Fruit fly (Drosophila melanogaster) whole organism, embryonic: ENCODE results near the gene gcm.
A peak's percentile ranks its signal among the peaks of the same experiment; 100 is the strongest.

ENCODE experiments used
- B-H2 ChIP-seq: fragments of 200-800 bp; sonication (Bioruptor generic); optimal IDR thresholded peaks from 2 replicates; lab custom pipeline; 2018; ENCODE audit warnings: missing biosample characterization, mild to moderate bottlenecking, missing genetic modification characterization
- C15 ChIP-seq: fragments of 200-800 bp; sonication (Bioruptor generic); IDR thresholded peaks from 3 replicates; pipeline ENCODE4 v1.3.6; 2022; ENCODE audit warnings: missing biosample characterization, missing genetic modification characterization
- CG11398 ChIP-seq: fragments of 200-800 bp; sonication (Bioruptor generic); optimal IDR thresholded peaks from 2 replicates; lab custom pipeline; 2016; ENCODE audit warnings: missing biosample characterization, missing genetic modification characterization
- CG13287 ChIP-seq: fragments of 200-800 bp; sonication (Bioruptor generic); IDR thresholded peaks from 2 replicates; pipeline ENCODE4 v1.3.6; 2022; ENCODE audit warnings: missing biosample characterization, missing genetic modification characterization; ENCODE audit not compliant: partially characterized antibody
- CG1603 ChIP-seq: fragments of 200-800 bp; sonication (Bioruptor generic); optimal IDR thresholded peaks from 2 replicates; lab custom pipeline; 2019; ENCODE audit warnings: missing biosample characterization, mild to moderate bottlenecking, missing genetic modification characterization, moderate library complexity
- CG18262 ChIP-seq: fragments of 200-800 bp; optimal IDR thresholded peaks from 3 replicates; lab custom pipeline; 2019; ENCODE audit warnings: missing biosample characterization, mild to moderate bottlenecking, missing genetic modification characterization, moderate library complexity
- CG2116 ChIP-seq: fragments of 200-800 bp; sonication (Bioruptor generic); optimal IDR thresholded peaks from 3 replicates; lab custom pipeline; 2018; ENCODE audit warnings: missing biosample characterization, mild to moderate bottlenecking, missing genetic modification characterization
- CG33213 ChIP-seq: fragments of 200-800 bp; sonication (Bioruptor generic); optimal IDR thresholded peaks from 3 replicates; lab custom pipeline; 2016; ENCODE audit warnings: missing biosample characterization, missing genetic modification characterization
- CG4360 ChIP-seq: fragments of 200-800 bp; sonication (Bioruptor generic); IDR thresholded peaks from 2 replicates; pipeline ENCODE4 v1.3.6; 2022; ENCODE audit warnings: missing biosample characterization, missing genetic modification characterization
- CG4404 ChIP-seq: fragments of 200-800 bp; sonication (Bioruptor generic); IDR thresholded peaks from 2 replicates; pipeline ENCODE4 v1.3.6; 2022; ENCODE audit warnings: missing biosample characterization, missing genetic modification characterization
- CG4617 ChIP-seq: fragments of 200-800 bp; sonication (Bioruptor generic); optimal IDR thresholded peaks from 3 replicates; lab custom pipeline; 2016; ENCODE audit warnings: missing biosample characterization, missing genetic modification characterization, borderline replicate concordance
- CG7786 ChIP-seq: fragments of 200-800 bp; sonication (Bioruptor generic); optimal IDR thresholded peaks from 2 replicates; lab custom pipeline; 2016; ENCODE audit warnings: missing biosample characterization, missing genetic modification characterization
- CG8388 ChIP-seq: fragments of 200-800 bp; sonication (Bioruptor generic); optimal IDR thresholded peaks from 2 replicates; lab custom pipeline; 2019; ENCODE audit warnings: missing biosample characterization, mild to moderate bottlenecking, missing genetic modification characterization, moderate library complexity
- Dll ChIP-seq: fragments of 200-800 bp; sonication (Bioruptor generic); IDR thresholded peaks from 4 replicates; pipeline ENCODE4 v1.3.6; 2022; ENCODE audit warnings: missing biosample characterization, missing genetic modification characterization; ENCODE audit not compliant: partially characterized antibody
- Dref ChIP-seq: fragments of 200-800 bp; sonication (Bioruptor generic); IDR thresholded peaks from 2 replicates; pipeline ENCODE4 v1.3.6; 2022; ENCODE audit warnings: missing biosample characterization, missing genetic modification characterization
- Drgx ChIP-seq: fragments of 200-800 bp; sonication (Bioruptor generic); IDR thresholded peaks from 2 replicates; pipeline ENCODE4 v1.3.6; 2022; ENCODE audit warnings: missing biosample characterization, missing genetic modification characterization
- Hr78 ChIP-seq, 2 experiments: fragments of 200-800 bp in 1 of 2; fragments of >200 bp in 1 of 2; sonication (Bioruptor generic) in 1 of 2; optimal IDR thresholded peaks; 2 replicates each; lab custom pipeline; 2017 to 2019; ENCODE audit warnings: missing biosample characterization in 2 of 2, missing genetic modification characterization in 2 of 2, mild to moderate bottlenecking in 1 of 2, moderate library complexity in 1 of 2
- Kr ChIP-seq: fragments of 200-800 bp; sonication (Bioruptor generic); optimal IDR thresholded peaks from 2 replicates; lab custom pipeline; 2017; ENCODE audit warnings: missing biosample characterization, mild to moderate bottlenecking, missing genetic modification characterization
- Mrtf ChIP-seq: fragments of 200-800 bp; sonication (Bioruptor generic); IDR thresholded peaks from 3 replicates; pipeline ENCODE4 v1.3.6; 2022; ENCODE audit warnings: missing biosample characterization, missing genetic modification characterization
- Oli ChIP-seq: fragments of 200-800 bp; sonication (Bioruptor generic); optimal IDR thresholded peaks from 2 replicates; lab custom pipeline; 2018; ENCODE audit warnings: missing biosample characterization, mild to moderate bottlenecking, missing genetic modification characterization, moderate library complexity
- Optix ChIP-seq: fragments of 200-800 bp; sonication (Bioruptor generic); IDR thresholded peaks from 3 replicates; pipeline ENCODE4 v1.3.6; 2022; ENCODE audit warnings: missing biosample characterization, missing genetic modification characterization
- Pdp1 ChIP-seq, 2 experiments: fragments of 200-800 bp; sonication (Bioruptor generic); optimal IDR thresholded peaks; 3 replicates each; lab custom pipeline; 2016; ENCODE audit warnings: missing biosample characterization in 2 of 2, missing genetic modification characterization in 2 of 2, mild to moderate bottlenecking in 1 of 2, moderate library complexity in 1 of 2
- Poxn ChIP-seq: fragments of 200-800 bp; sonication (Bioruptor generic); IDR thresholded peaks from 2 replicates; pipeline ENCODE4 v1.3.6; 2022; ENCODE audit warnings: missing biosample characterization, missing genetic modification characterization
- Sox102F ChIP-seq: fragments of 200-800 bp; sonication (Bioruptor generic); optimal IDR thresholded peaks from 2 replicates; lab custom pipeline; 2018; ENCODE audit warnings: missing biosample characterization, mild to moderate bottlenecking, missing genetic modification characterization, moderate library complexity
- Sry-δ ChIP-seq: fragments of 200-800 bp; sonication (Bioruptor generic); optimal IDR thresholded peaks from 2 replicates; lab custom pipeline; 2016; ENCODE audit warnings: missing biosample characterization, missing genetic modification characterization
- abd-A ChIP-seq: fragments of 200-800 bp; sonication (Bioruptor generic); optimal IDR thresholded peaks from 3 replicates; lab custom pipeline; 2019; ENCODE audit warnings: missing biosample characterization, mild to moderate bottlenecking, missing genetic modification characterization, moderate library complexity
- ap ChIP-seq: fragments of 200-800 bp; sonication (Bioruptor generic); IDR thresholded peaks from 2 replicates; pipeline ENCODE4 v1.3.6; 2022; ENCODE audit warnings: missing biosample characterization, missing genetic modification characterization
- ase ChIP-seq: fragments of 200-800 bp; sonication (Bioruptor generic); IDR thresholded peaks from 3 replicates; pipeline ENCODE4 v1.3.6; 2022; ENCODE audit warnings: missing biosample characterization, missing genetic modification characterization
- caup ChIP-seq: fragments of 200-800 bp; sonication (Bioruptor generic); optimal IDR thresholded peaks from 3 replicates; lab custom pipeline; 2017; ENCODE audit warnings: missing biosample characterization, mild to moderate bottlenecking, missing genetic modification characterization, moderate library complexity; ENCODE audit not compliant: severe bottlenecking
- chinmo ChIP-seq: fragments of 200-800 bp; sonication (Bioruptor generic); IDR thresholded peaks from 4 replicates; pipeline ENCODE4 v1.3.6; 2022; ENCODE audit warnings: missing biosample characterization, missing genetic modification characterization; ENCODE audit not compliant: partially characterized antibody
- cwo ChIP-seq: fragments of 200-800 bp; sonication (Bioruptor generic); optimal IDR thresholded peaks from 3 replicates; lab custom pipeline; 2017; ENCODE audit warnings: missing biosample characterization, missing genetic modification characterization, mild to moderate bottlenecking, moderate library complexity, missing genetic modification reagents
- dati ChIP-seq: fragments of 200-800 bp; sonication (Bioruptor generic); IDR thresholded peaks from 2 replicates; pipeline ENCODE4 v1.3.6; 2022; ENCODE audit warnings: missing biosample characterization, missing genetic modification characterization
- eve ChIP-seq, 2 experiments: fragments of >200 bp; optimal IDR thresholded peaks; 2 replicates each; lab custom pipeline; 2017; ENCODE audit warnings: missing biosample characterization in 2 of 2, missing genetic modification characterization in 2 of 2
- fu2 ChIP-seq: fragments of 200-800 bp; sonication (Bioruptor generic); optimal IDR thresholded peaks from 2 replicates; lab custom pipeline; 2016; ENCODE audit warnings: missing biosample characterization, missing genetic modification characterization
- gem ChIP-seq: fragments of 200-800 bp; sonication (Bioruptor generic); optimal IDR thresholded peaks from 2 replicates; lab custom pipeline; 2019; ENCODE audit warnings: missing biosample characterization, mild to moderate bottlenecking, missing genetic modification characterization, moderate library complexity
- gsb-n ChIP-seq: fragments of 200-800 bp; sonication (Bioruptor generic); optimal IDR thresholded peaks from 3 replicates; lab custom pipeline; 2018; ENCODE audit warnings: missing biosample characterization, mild to moderate bottlenecking, missing genetic modification characterization
- ham ChIP-seq: fragments of 200-800 bp; sonication (Bioruptor generic); IDR thresholded peaks from 2 replicates; pipeline ENCODE4 v1.3.6; 2022; ENCODE audit warnings: missing biosample characterization, missing genetic modification characterization
- kay ChIP-seq: fragments of 200-800 bp; sonication (Bioruptor generic); optimal IDR thresholded peaks from 2 replicates; lab custom pipeline; 2016; ENCODE audit warnings: missing biosample characterization, missing genetic modification characterization
- ken ChIP-seq: fragments of 200-800 bp; sonication (Bioruptor generic); IDR thresholded peaks from 3 replicates; pipeline ENCODE4 v1.3.6; 2022; ENCODE audit warnings: missing biosample characterization, missing genetic modification characterization
- knrl ChIP-seq: fragments of 200-800 bp; sonication (Bioruptor generic); IDR thresholded peaks from 3 replicates; pipeline ENCODE4 v1.3.6; 2022; ENCODE audit warnings: missing biosample characterization, missing genetic modification characterization; ENCODE audit not compliant: partially characterized antibody
- lbe ChIP-seq: fragments of 200-800 bp; sonication (Bioruptor generic); optimal IDR thresholded peaks from 2 replicates; lab custom pipeline; 2016; ENCODE audit warnings: missing biosample characterization, mild to moderate bottlenecking, missing genetic modification characterization
- otp ChIP-seq: fragments of 200-800 bp; sonication (Bioruptor generic); IDR thresholded peaks from 3 replicates; pipeline ENCODE4, ENCODE4 v1.3.6; 2022; ENCODE audit warnings: missing biosample characterization, missing genetic modification characterization
- pb ChIP-seq: fragments of 200-800 bp; sonication (Bioruptor generic); optimal IDR thresholded peaks from 3 replicates; lab custom pipeline; 2016; ENCODE audit warnings: missing biosample characterization, missing genetic modification characterization
- sc ChIP-seq, 3 experiments: fragments of >200 bp in 2 of 3; fragments of 200-800 bp in 1 of 3; sonication (Bioruptor generic) in 1 of 3; optimal IDR thresholded peaks; 2 replicates in 2 of 3; 3 replicates in 1 of 3; lab custom pipeline; 2017; ENCODE audit warnings: mild to moderate bottlenecking in 1 of 3, missing biosample characterization in 1 of 3, missing genetic modification characterization in 1 of 3, missing genetic modification reagents in 1 of 3
- sd ChIP-seq: fragments of 200-800 bp; sonication (Bioruptor generic); optimal IDR thresholded peaks from 3 replicates; lab custom pipeline; 2018; ENCODE audit warnings: missing biosample characterization, mild to moderate bottlenecking, missing genetic modification characterization, moderate library complexity
- sima ChIP-seq: fragments of 200-800 bp; sonication (Bioruptor generic); optimal IDR thresholded peaks from 2 replicates; lab custom pipeline; 2016; ENCODE audit warnings: missing biosample characterization, missing genetic modification characterization
- trh ChIP-seq: fragments of 200-800 bp; sonication (Bioruptor generic); optimal IDR thresholded peaks from 2 replicates; lab custom pipeline; 2016; ENCODE audit warnings: missing biosample characterization, missing genetic modification characterization
- wdn ChIP-seq: fragments of 200-800 bp; sonication (Bioruptor generic); IDR thresholded peaks from 2 replicates; pipeline ENCODE4 v1.3.6; 2022; ENCODE audit warnings: missing biosample characterization, missing genetic modification characterization

The gcm gene

DNA sequence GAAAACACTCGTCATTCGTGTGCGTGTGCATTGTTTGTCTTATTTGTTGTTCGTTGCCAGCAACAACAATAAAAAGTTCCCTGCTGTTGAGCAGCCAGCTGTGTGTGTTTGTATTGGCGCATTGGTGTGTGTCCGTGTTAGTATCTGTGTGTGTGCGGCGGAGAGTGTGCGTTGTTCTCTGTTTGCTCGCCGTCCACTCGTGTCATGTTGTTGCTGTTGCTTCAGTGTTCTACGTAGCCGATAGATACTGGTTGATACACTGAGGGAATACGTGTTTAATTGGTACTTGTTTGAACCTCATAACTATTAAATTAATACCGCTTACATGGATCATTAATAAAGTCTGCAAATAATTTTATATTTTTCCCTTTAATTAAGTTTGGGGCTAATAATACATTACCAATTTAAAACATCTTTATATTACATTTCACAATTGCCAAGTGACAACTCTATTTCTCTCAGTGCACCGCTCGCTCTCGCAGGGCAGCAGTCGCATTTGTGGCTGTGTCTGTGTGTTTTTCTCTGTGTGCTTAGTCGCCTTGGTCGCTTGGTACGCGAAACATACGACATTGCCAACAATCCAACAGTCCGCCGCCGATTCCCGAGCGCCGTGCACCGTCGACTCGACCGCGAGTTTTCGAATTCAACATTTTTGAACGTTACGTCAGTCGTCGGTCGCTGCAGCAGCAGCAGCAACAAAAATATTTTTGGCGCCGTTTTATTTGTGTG is 13.0 kb downstream of the gcm start, which contains the start of gene brwl (continued):
- TF ChIP-seq CG13287 (GFP tag; lab: Robert Waterston, UW) = peak; percentile 51; the same call in 1 of the 2 replicates
- peak; percentile 98 for TF ChIP-seq caup (GFP tag; lab: Kevin White, UChicago)
- peak; percentile 77 for TF ChIP-seq Sry-δ (GFP tag; lab: Kevin White, UChicago)
- TF ChIP-seq fu2 (GFP tag; lab: Kevin White, UChicago) = peak; percentile 96
- TF ChIP-seq pb = peak; percentile 95
- no peak for TF ChIP-seq Dll (GFP tag; lab: Robert Waterston, UW)
- peak; percentile 95 for TF ChIP-seq lbe (GFP tag; lab: Kevin White, UChicago)
- TF ChIP-seq cwo (GFP tag; lab: Kevin White, UChicago) = peak; percentile 98
- TF ChIP-seq ase (GFP tag; lab: Robert Waterston, UW) = peak; percentile 98
- peak; percentile 86 for TF ChIP-seq dati (GFP tag; lab: Robert Waterston, UW)
- TF ChIP-seq Pdp1 (GFP tag; optimal IDR thresholded peaks at IDR 0.05; lab: Kevin White, UChicago) = peak; percentile 98 to 99
- peak; percentile 97 for TF ChIP-seq CG33213 (GFP tag; lab: Kevin White, UChicago)
- TF ChIP-seq Poxn (GFP tag; lab: Robert Waterston, UW) = peak; percentile 92
- 0 out of 2 replicates have a peak, but pooled peaks have one; percentile 26 for TF ChIP-seq Dref (GFP tag; lab: Robert Waterston, UW)
- TF ChIP-seq otp (GFP tag; lab: Robert Waterston, UW) = peak; percentile 96
- TF ChIP-seq gem (tag; lab: Kevin White, UChicago) = peak; percentile 100
- no peak for TF ChIP-seq sc (optimal IDR thresholded peaks at IDR 0.05; lab: Kevin White, UChicago)
- peak; percentile 99 for TF ChIP-seq sc (GFP tag; optimal IDR thresholded peaks at IDR 0.05; lab: Kevin White, UChicago)
- 0 out of 3 replicates have a peak, but pooled peaks have one; percentile 29 for TF ChIP-seq knrl (GFP tag; lab: Robert Waterston, UW)
- TF ChIP-seq CG7786 (GFP tag; lab: Kevin White, UChicago) = peak; percentile 98
- peak; percentile 93; the same call in 2 of the 3 replicates for TF ChIP-seq Optix (GFP tag; lab: Robert Waterston, UW)
- peak; percentile 98 for TF ChIP-seq CG11398 (GFP tag; lab: Kevin White, UChicago)
- TF ChIP-seq CG4360 = peak; percentile 92
- peak; percentile 95 for TF ChIP-seq ham (GFP tag; lab: Robert Waterston, UW)
- peak; percentile 95 for TF ChIP-seq sd (tag; lab: Kevin White, UChicago)
- peak; percentile 98 for TF ChIP-seq CG4404 (GFP tag; lab: Robert Waterston, UW)
- peak; percentile 99 for TF ChIP-seq Oli (tag; lab: Kevin White, UChicago)
- TF ChIP-seq eve (GFP tag; optimal IDR thresholded peaks at IDR 0.05; lab: Kevin White, UChicago) = peak; percentile 94 to 99
- TF ChIP-seq chinmo (GFP tag; lab: Robert Waterston, UW) = peak; percentile 89
- TF ChIP-seq sima (GFP tag; lab: Kevin White, UChicago) = peak; percentile 95
- TF ChIP-seq kay = peak; percentile 98
- TF ChIP-seq CG1603 (tag; lab: Kevin White, UChicago) = peak; percentile 98
- peak; percentile 95 for TF ChIP-seq wdn (GFP tag; lab: Robert Waterston, UW)
- TF ChIP-seq Kr (GFP tag; lab: Kevin White, UChicago) = peak; percentile 88
- TF ChIP-seq abd-A (tag; lab: Kevin White, UChicago) = peak; percentile 91
- peak; percentile 99 for TF ChIP-seq Drgx (GFP tag; lab: Robert Waterston, UW)
- TF ChIP-seq B-H2 = peak; percentile 98
- peak; percentile 98 for TF ChIP-seq CG4617 (GFP tag; lab: Kevin White, UChicago)
- peak; percentile 98 for TF ChIP-seq Mrtf (GFP tag; lab: Robert Waterston, UW)
- TF ChIP-seq ken (GFP tag; lab: Robert Waterston, UW) = peak; percentile 96
- TF ChIP-seq gsb-n (tag; lab: Kevin White, UChicago) = peak; percentile 99
- TF ChIP-seq CG18262 (tag; lab: Kevin White, UChicago) = peak; percentile 99
- peak; percentile 97 for TF ChIP-seq ap (GFP tag; lab: Robert Waterston, UW)
- TF ChIP-seq CG2116 (GFP tag; lab: Kevin White, UChicago) = peak; percentile 90
- TF ChIP-seq trh (GFP tag; lab: Kevin White, UChicago) = peak; percentile 97
- peak; percentile 95 for TF ChIP-seq C15 (GFP tag; lab: Robert Waterston, UW)
- TF ChIP-seq Sox102F (GFP tag; lab: Kevin White, UChicago) = peak; percentile 99
- TF ChIP-seq CG8388 (GFP tag; lab: Kevin White, UChicago) = peak; percentile 99
- peak in 1 of 2 experiments; percentile 95 for TF ChIP-seq Hr78 (GFP tag; optimal IDR thresholded peaks at IDR 0.05; lab: Kevin White, UChicago)
